Fruit fly (Drosophila melanogaster) whole organism, embryonic: ENCODE data around the gene ppk13.

Experiments used
- Bgb ChIP-seq: fragments of 200-800 bp; sonication (Bioruptor generic); IDR thresholded peaks from 2 replicates; pipeline ENCODE4 v1.3.6; 2022; ENCODE audit warnings: missing biosample characterization, missing genetic modification characterization; ENCODE audit not compliant: partially characterized antibody
- CG10274 ChIP-seq: fragments of 200-800 bp; sonication (Bioruptor generic); optimal IDR thresholded peaks from 3 replicates; lab custom pipeline; 2017; ENCODE audit warnings: missing biosample characterization, mild to moderate bottlenecking, missing genetic modification characterization
- CG10979 ChIP-seq: fragments of 200-800 bp; sonication (Bioruptor generic); optimal IDR thresholded peaks from 2 replicates; lab custom pipeline; 2018; ENCODE audit warnings: missing biosample characterization, mild to moderate bottlenecking, missing genetic modification characterization, moderate library complexity
- CG13296 ChIP-seq: fragments of 200-800 bp; sonication (Bioruptor generic); optimal IDR thresholded peaks from 3 replicates; lab custom pipeline; 2018; ENCODE audit warnings: missing biosample characterization, mild to moderate bottlenecking, missing genetic modification characterization
- CG17359 ChIP-seq: fragments of 200-800 bp; sonication (Bioruptor generic); optimal IDR thresholded peaks from 3 replicates; lab custom pipeline; 2018; ENCODE audit warnings: missing biosample characterization, mild to moderate bottlenecking, missing genetic modification characterization, moderate library complexity
- CG1832 ChIP-seq: fragments of 200-800 bp; sonication (Bioruptor generic); optimal IDR thresholded peaks from 2 replicates; lab custom pipeline; 2017; ENCODE audit warnings: missing biosample characterization, mild to moderate bottlenecking, missing genetic modification characterization, inconsistent platforms
- CG2199 ChIP-seq: fragments of 200-800 bp; sonication (Bioruptor generic); IDR thresholded peaks from 3 replicates; pipeline ENCODE4 v1.3.6; 2022; ENCODE audit warnings: missing biosample characterization, missing genetic modification characterization
- CG2202 ChIP-seq: fragments of 200-800 bp; sonication (Bioruptor generic); optimal IDR thresholded peaks from 2 replicates; lab custom pipeline; 2018; ENCODE audit warnings: missing biosample characterization, mild to moderate bottlenecking, missing genetic modification characterization
- CG3163 ChIP-seq: fragments of 200-800 bp; sonication (Bioruptor generic); optimal IDR thresholded peaks from 3 replicates; lab custom pipeline; 2016; ENCODE audit warnings: missing biosample characterization, missing genetic modification characterization
- CG4404 ChIP-seq: fragments of 200-800 bp; sonication (Bioruptor generic); IDR thresholded peaks from 2 replicates; pipeline ENCODE4 v1.3.6; 2022; ENCODE audit warnings: missing biosample characterization, missing genetic modification characterization
- CG4424 ChIP-seq: fragments of 200-800 bp; sonication (Bioruptor generic); optimal IDR thresholded peaks from 3 replicates; lab custom pipeline; 2016; ENCODE audit warnings: missing biosample characterization, missing genetic modification characterization
- CG6689 ChIP-seq: fragments of 200-800 bp; sonication (Bioruptor generic); IDR thresholded peaks from 2 replicates; pipeline ENCODE4 v1.3.6; 2022; ENCODE audit warnings: missing biosample characterization, missing genetic modification characterization
- CG6765 ChIP-seq: fragments of 200-800 bp; sonication (Bioruptor generic); optimal IDR thresholded peaks from 3 replicates; lab custom pipeline; 2017; ENCODE audit warnings: missing biosample characterization, mild to moderate bottlenecking, missing genetic modification characterization
- CG8290 ChIP-seq, 3 experiments: fragments of 200-800 bp; sonication (Bioruptor generic); optimal IDR thresholded peaks; 2 replicates each; lab custom pipeline; 2016 to 2019; ENCODE audit warnings: missing biosample characterization in 3 of 3, missing genetic modification characterization in 3 of 3, mild to moderate bottlenecking in 2 of 3, moderate library complexity in 1 of 3
- ERR ChIP-seq: fragments of 200-800 bp; sonication (Bioruptor generic); optimal IDR thresholded peaks from 2 replicates; lab custom pipeline; 2016; ENCODE audit warnings: missing biosample characterization, missing genetic modification characterization
- Ets97D ChIP-seq: fragments of 200-800 bp; sonication (Bioruptor generic); optimal IDR thresholded peaks from 3 replicates; lab custom pipeline; 2016; ENCODE audit warnings: missing biosample characterization, missing genetic modification characterization
- Jarid2 ChIP-seq: fragments of 200-800 bp; sonication (Bioruptor generic); optimal IDR thresholded peaks from 3 replicates; lab custom pipeline; 2017; ENCODE audit warnings: mild to moderate bottlenecking, missing biosample characterization, missing genetic modification reagents, missing genetic modification characterization
- MTF-1 ChIP-seq: fragments of 200-800 bp; sonication (Bioruptor generic); optimal IDR thresholded peaks from 2 replicates; lab custom pipeline; 2018; ENCODE audit warnings: missing biosample characterization, mild to moderate bottlenecking, missing genetic modification characterization, borderline replicate concordance
- Med ChIP-seq: fragments of 200-800 bp; sonication (Bioruptor generic); peaks from one replicate; lab custom pipeline; 2016; ENCODE audit warnings: missing biosample characterization, missing genetic modification characterization, mild to moderate bottlenecking, inconsistent platforms, moderate library complexity
- Mes4 ChIP-seq: fragments of 200-800 bp; sonication (Bioruptor generic); optimal IDR thresholded peaks from 2 replicates; lab custom pipeline; 2016; ENCODE audit warnings: missing biosample characterization, missing genetic modification characterization
- NFAT ChIP-seq: fragments of 200-800 bp; sonication (Bioruptor generic); IDR thresholded peaks from 2 replicates; pipeline ENCODE4 v1.3.6; 2022; ENCODE audit warnings: missing biosample characterization, missing genetic modification characterization
- Nf-YC ChIP-seq: fragments of 200-800 bp; optimal IDR thresholded peaks from 3 replicates; lab custom pipeline; 2019; ENCODE audit warnings: missing biosample characterization, mild to moderate bottlenecking, missing genetic modification characterization, moderate library complexity
- Pdp1 ChIP-seq, 2 experiments: fragments of 200-800 bp; sonication (Bioruptor generic); optimal IDR thresholded peaks; 3 replicates each; lab custom pipeline; 2016; ENCODE audit warnings: missing biosample characterization in 2 of 2, missing genetic modification characterization in 2 of 2, mild to moderate bottlenecking in 1 of 2, moderate library complexity in 1 of 2
- Trl ChIP-seq, 3 experiments: fragments of >200 bp in 2 of 3; fragments of 200-800 bp in 1 of 3; sonication (Bioruptor generic) in 1 of 3; optimal IDR thresholded peaks; 2 replicates in 1 of 3; 3 replicates in 2 of 3; lab custom pipeline; 2016 to 2017; ENCODE audit warnings: missing biosample characterization in 1 of 3, missing genetic modification characterization in 1 of 3
- ab ChIP-seq: fragments of 200-800 bp; sonication (Bioruptor generic); optimal IDR thresholded peaks from 2 replicates; lab custom pipeline; 2016; ENCODE audit warnings: missing biosample characterization, missing genetic modification characterization
- bab2 ChIP-seq: fragments of 200-800 bp; sonication (Bioruptor generic); optimal IDR thresholded peaks from 2 replicates; lab custom pipeline; 2016; ENCODE audit warnings: missing biosample characterization, missing genetic modification characterization
- dimm ChIP-seq: fragments of 200-800 bp; sonication (Bioruptor generic); IDR thresholded peaks from 2 replicates; pipeline ENCODE4 v1.3.6; 2022; ENCODE audit warnings: missing biosample characterization, missing genetic modification characterization
- esg ChIP-seq: fragments of 200-800 bp; sonication (Bioruptor generic); conservative IDR thresholded peaks from 2 replicates; pipeline ENCODE4 v1.3.6; 2022; ENCODE audit warnings: missing biosample characterization, missing genetic modification characterization
- ftz-f1 ChIP-seq: fragments of 200-800 bp; sonication (Bioruptor generic); optimal IDR thresholded peaks from 2 replicates; lab custom pipeline; 2016; ENCODE audit warnings: missing biosample characterization, missing genetic modification characterization
- fu2 ChIP-seq: fragments of 200-800 bp; sonication (Bioruptor generic); optimal IDR thresholded peaks from 2 replicates; lab custom pipeline; 2016; ENCODE audit warnings: missing biosample characterization, missing genetic modification characterization
- gfzf ChIP-seq: fragments of 200-800 bp; sonication (Bioruptor generic); optimal IDR thresholded peaks from 2 replicates; lab custom pipeline; 2016; ENCODE audit warnings: missing biosample characterization, mild to moderate bottlenecking, missing genetic modification characterization, moderate library complexity
- gro ChIP-seq: fragments of 200-800 bp; sonication (Bioruptor generic); optimal IDR thresholded peaks from 2 replicates; lab custom pipeline; 2016; ENCODE audit warnings: missing biosample characterization, missing genetic modification characterization
- ham ChIP-seq: fragments of 200-800 bp; sonication (Bioruptor generic); IDR thresholded peaks from 2 replicates; pipeline ENCODE4 v1.3.6; 2022; ENCODE audit warnings: missing biosample characterization, missing genetic modification characterization
- knrl ChIP-seq: fragments of 200-800 bp; sonication (Bioruptor generic); IDR thresholded peaks from 3 replicates; pipeline ENCODE4 v1.3.6; 2022; ENCODE audit warnings: missing biosample characterization, missing genetic modification characterization; ENCODE audit not compliant: partially characterized antibody
- lola ChIP-seq, 3 experiments: fragments of >200 bp in 2 of 3; fragments of 200-800 bp in 1 of 3; sonication (Bioruptor generic) in 1 of 3; optimal IDR thresholded peaks; 2 replicates each; lab custom pipeline; 2017 to 2019; ENCODE audit warnings: missing biosample characterization in 3 of 3, missing genetic modification characterization in 3 of 3, mild to moderate bottlenecking in 1 of 3, moderate library complexity in 1 of 3
- mirr ChIP-seq: fragments of 200-800 bp; sonication (Bioruptor generic); optimal IDR thresholded peaks from 3 replicates; lab custom pipeline; 2018; ENCODE audit warnings: missing biosample characterization, mild to moderate bottlenecking, missing genetic modification characterization
- pum ChIP-seq: fragments of 200-800 bp; sonication (Bioruptor generic); optimal IDR thresholded peaks from 2 replicates; lab custom pipeline; 2016; ENCODE audit warnings: missing biosample characterization, missing genetic modification characterization
- pzg ChIP-seq: fragments of 200-800 bp; sonication (Bioruptor generic); optimal IDR thresholded peaks from 3 replicates; lab custom pipeline; 2018; ENCODE audit warnings: missing biosample characterization, mild to moderate bottlenecking, missing genetic modification characterization, moderate library complexity
- salm ChIP-seq: fragments of 200-800 bp; sonication (Bioruptor generic); optimal IDR thresholded peaks from 2 replicates; lab custom pipeline; 2018; ENCODE audit warnings: missing biosample characterization, mild to moderate bottlenecking, missing genetic modification characterization
- sd ChIP-seq: fragments of 200-800 bp; sonication (Bioruptor generic); optimal IDR thresholded peaks from 3 replicates; lab custom pipeline; 2018; ENCODE audit warnings: missing biosample characterization, mild to moderate bottlenecking, missing genetic modification characterization, moderate library complexity
- slou ChIP-seq: fragments of 200-800 bp; sonication (Bioruptor generic); optimal IDR thresholded peaks from 3 replicates; lab custom pipeline; 2016; ENCODE audit warnings: missing biosample characterization, missing genetic modification characterization
- sqz ChIP-seq: fragments of 200-800 bp; sonication (Bioruptor generic); optimal IDR thresholded peaks from 3 replicates; lab custom pipeline; 2018; ENCODE audit warnings: missing biosample characterization, mild to moderate bottlenecking, missing genetic modification characterization
- sug ChIP-seq: fragments of 200-800 bp; optimal IDR thresholded peaks from 2 replicates; lab custom pipeline; 2019; ENCODE audit warnings: missing biosample characterization, mild to moderate bottlenecking, missing genetic modification characterization, moderate library complexity
- tll ChIP-seq, 2 experiments: fragments of 200-800 bp in 1 of 2; fragments of >200 bp in 1 of 2; sonication (Bioruptor generic) in 1 of 2; optimal IDR thresholded peaks; 2 replicates each; lab custom pipeline; 2017 to 2019; ENCODE audit warnings: missing biosample characterization in 2 of 2, missing genetic modification characterization in 2 of 2, mild to moderate bottlenecking in 1 of 2, moderate library complexity in 1 of 2
- twi ChIP-seq: fragments of 200-800 bp; optimal IDR thresholded peaks from 2 replicates; lab custom pipeline; 2019; ENCODE audit warnings: missing biosample characterization, mild to moderate bottlenecking, missing genetic modification characterization, moderate library complexity
- unpg ChIP-seq: fragments of 200-800 bp; sonication (Bioruptor generic); optimal IDR thresholded peaks from 3 replicates; lab custom pipeline; 2018; ENCODE audit warnings: missing biosample characterization, mild to moderate bottlenecking, missing genetic modification characterization, moderate library complexity
- zen ChIP-seq: fragments of 200-800 bp; sonication (Bioruptor generic); optimal IDR thresholded peaks from 3 replicates; lab custom pipeline; 2018; ENCODE audit warnings: missing biosample characterization, mild to moderate bottlenecking, missing genetic modification characterization, moderate library complexity

Gene ppk13

DNA sequence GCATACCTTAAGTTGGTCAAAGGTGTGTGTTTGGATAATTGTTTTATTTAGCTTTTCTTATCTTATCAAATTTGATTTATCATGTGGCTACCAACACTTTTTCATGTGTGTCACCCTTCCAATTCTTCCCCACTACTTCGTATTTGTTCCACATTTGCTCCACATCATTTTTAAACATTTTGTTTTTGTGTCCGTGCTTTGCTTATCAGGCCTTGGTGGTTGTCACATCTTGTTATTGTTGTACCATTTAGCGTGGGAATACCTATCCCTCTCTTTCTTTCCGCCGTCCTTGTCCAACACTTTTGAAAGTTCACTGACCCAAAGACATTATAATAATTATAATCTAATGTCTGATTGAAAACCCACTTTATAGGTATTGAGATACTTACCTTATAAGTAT, 34.9 kb downstream of the ppk13 start (continued):
- TF ChIP-seq CG8290 (GFP tag; optimal IDR thresholded peaks at IDR 0.05; lab: Kevin White, UChicago) (no peak), CG8290 (tag; optimal IDR thresholded peaks at IDR 0.05; lab: Kevin White, UChicago) (no peak), sug (peak; percentile 71)

DNA sequence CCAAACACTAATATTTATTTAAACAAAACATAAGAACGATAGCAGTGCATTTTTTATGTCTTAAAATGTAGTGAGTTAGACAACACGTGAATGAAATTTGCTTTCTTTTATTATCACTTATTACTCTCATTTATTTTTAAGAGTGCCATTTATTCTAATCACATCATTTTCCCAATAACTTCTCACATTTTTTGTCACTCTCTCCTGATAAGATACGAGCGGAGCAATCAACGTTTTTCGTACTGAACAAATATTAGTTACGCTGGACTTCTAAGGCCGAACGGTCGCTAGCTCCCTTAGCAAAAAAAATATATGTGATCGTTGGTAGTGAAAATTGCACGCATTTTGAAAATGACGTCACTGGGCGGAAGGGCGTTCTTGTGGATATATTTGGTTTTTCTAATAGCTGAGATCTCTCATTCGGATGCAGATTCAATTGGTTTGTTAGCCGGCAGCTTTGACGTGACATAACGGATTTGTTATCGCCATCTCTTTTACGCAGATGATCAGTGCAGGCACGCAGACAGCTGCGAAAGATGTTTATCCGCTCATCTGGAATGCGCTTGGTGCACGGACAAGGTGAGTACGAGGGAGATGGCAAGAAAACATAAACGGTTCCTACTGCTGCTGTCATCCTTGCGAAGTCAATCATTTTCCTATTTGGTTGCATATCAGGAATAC, 35.6 kb downstream of the ppk13 start, which contains the start of gene Itgbn:
Itgbn (plus strand) TSS at position 251 of the 681 bp plus-strand sequence.
- TF ChIP-seq Nf-YC (tag; lab: Kevin White, UChicago) (no peak), knrl (GFP tag; lab: Robert Waterston, UW) (no peak), Bgb (GFP tag; lab: Robert Waterston, UW) (no peak), salm (tag; lab: Kevin White, UChicago) (no peak), Pdp1 (GFP tag; optimal IDR thresholded peaks at IDR 0.05; lab: Kevin White, UChicago) (peak in 1 of 2 experiments; percentile 63), bab2 (no peak), mirr (GFP tag; lab: Kevin White, UChicago) (peak; percentile 38), zen (tag; lab: Kevin White, UChicago) (peak; percentile 3), CG4404 (GFP tag; lab: Robert Waterston, UW) (no peak), CG1832 (GFP tag; lab: Kevin White, UChicago) (peak; percentile 44), fu2 (no peak), pum (GFP tag; lab: Kevin White, UChicago) (no peak), CG10274 (GFP tag; lab: Kevin White, UChicago) (no peak), Trl (optimal IDR thresholded peaks at IDR 0.05; lab: Kevin White, UChicago) (peak in 1 of 2 experiments; percentile 20), Trl (GFP tag; optimal IDR thresholded peaks at IDR 0.05; lab: Kevin White, UChicago) (no peak), CG17359 (peak; percentile 8), CG2202 (tag; lab: Kevin White, UChicago) (no peak), ftz-f1 (GFP tag; lab: Kevin White, UChicago) (no peak), ERR (GFP tag; lab: Kevin White, UChicago) (no peak), pzg (GFP tag; lab: Kevin White, UChicago) (no peak), CG3163 (GFP tag; lab: Kevin White, UChicago) (no peak), NFAT (no peak), gro (GFP tag; lab: Kevin White, UChicago) (peak; percentile 20), ham (GFP tag; lab: Robert Waterston, UW) (no peak), slou (no peak), Jarid2 (GFP tag; lab: Kevin White, UChicago) (peak; percentile 53), CG6765 (GFP tag; lab: Kevin White, UChicago) (no peak), esg (GFP tag; lab: Robert Waterston, UW) (no peak), gfzf (GFP tag; lab: Kevin White, UChicago) (no peak), MTF-1 (no peak), unpg (GFP tag; lab: Kevin White, UChicago) (no peak), dimm (GFP tag; lab: Robert Waterston, UW) (no peak), CG4424 (GFP tag; lab: Kevin White, UChicago) (no peak), CG13296 (GFP tag; lab: Kevin White, UChicago) (no peak), lola (GFP tag; optimal IDR thresholded peaks at IDR 0.05; lab: Kevin White, UChicago) (no peak), ab (no peak), sqz (GFP tag; lab: Kevin White, UChicago) (peak; percentile 29), twi (no peak), CG6689 (no peak), CG10979 (tag; lab: Kevin White, UChicago) (no peak), tll (GFP tag; optimal IDR thresholded peaks at IDR 0.05; lab: Kevin White, UChicago) (peak; percentile 28), CG2199 (GFP tag; lab: Robert Waterston, UW) (0 out of 3 replicates have a peak, but pooled peaks have one; percentile 80), Ets97D (GFP tag; lab: Kevin White, UChicago) (no peak), Med (GFP tag; lab: Kevin White, UChicago) (peak; percentile 65), sd (tag; lab: Kevin White, UChicago) (peak; percentile 54), Mes4 (GFP tag; lab: Kevin White, UChicago) (no peak)
